Worm (Caenorhabditis elegans): ENCODE results near the gene fbxb-45.
"Not testable (repeated sequence)": the region's sequence is repeated elsewhere in the genome, so short reads cannot be mapped to it uniquely, and the experiment has no call there.

DNA sequence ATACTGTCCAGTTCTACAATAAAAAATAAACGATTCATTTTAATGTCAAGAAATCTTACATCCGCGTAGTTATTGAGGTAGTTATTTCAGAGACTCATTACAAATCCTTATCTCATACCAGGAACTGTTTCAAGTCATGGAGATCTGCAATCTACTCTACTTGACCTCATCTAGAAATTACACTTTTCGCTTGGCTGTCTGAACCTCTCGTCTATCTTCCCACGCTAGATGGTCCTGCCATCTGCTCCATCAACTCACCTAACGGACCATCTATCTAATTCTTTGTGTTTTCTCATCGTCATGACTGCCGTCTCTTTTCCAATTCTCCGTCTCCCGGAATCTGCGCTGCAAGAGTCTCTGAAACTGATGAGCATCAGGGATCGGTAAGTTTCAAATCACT lies 49.6 kb downstream of the fbxb-45 start, which contains the start of gene F45D11.7:
- not testable (repeated sequence) for TF ChIP-seq him-1, W03F9.2, dao-5 (tag; optimal IDR thresholded peaks at IDR 0.05)
